Worm (Caenorhabditis elegans) whole organism, L4 larva: ENCODE measurements around the gene sdc-1.

Experiments
- F26F4.8 ChIP-seq: fragments of 200-800 bp; sonication (Bioruptor generic); conservative IDR thresholded peaks from 2 replicates; pipeline ENCODE4 v1.3.6; 2022; ENCODE audit warnings: missing genetic modification characterization, missing compliant biosample characterization
- F37D6.2 ChIP-seq: sonication (generic microtip); optimal IDR thresholded peaks from 2 replicates; lab custom pipeline; 2016; ENCODE audit warnings: mild to moderate bottlenecking, missing genetic modification characterization, missing compliant biosample characterization
- T26A8.4 ChIP-seq: fragments of 200-800 bp; sonication (Bioruptor generic); IDR thresholded peaks from 2 replicates; pipeline ENCODE4 v1.3.6; 2022; ENCODE audit warnings: missing genetic modification characterization, missing compliant biosample characterization
- Y5F2A.4 ChIP-seq: fragments of 200-800 bp; sonication (Bioruptor generic); optimal IDR thresholded peaks from 2 replicates; lab custom pipeline; 2018; ENCODE audit warnings: mild to moderate bottlenecking, missing genetic modification characterization, missing compliant biosample characterization
- Y75B8A.6 ChIP-seq: fragments of 200-800 bp; sonication (Bioruptor generic); IDR thresholded peaks from 2 replicates; pipeline ENCODE4 v1.3.6; 2022; ENCODE audit warnings: missing genetic modification reagents, missing genetic modification characterization, missing compliant biosample characterization
- aly-2 ChIP-seq: sonication (generic microtip); optimal IDR thresholded peaks from 2 replicates; lab custom pipeline; 2018; ENCODE audit warnings: missing biosample characterization, missing genetic modification characterization
- arid-1 ChIP-seq: fragments of 200-800 bp; sonication (Bioruptor generic); conservative IDR thresholded peaks from 2 replicates; pipeline ENCODE4 v1.3.6; 2022; ENCODE audit warnings: missing genetic modification reagents, missing genetic modification characterization, missing compliant biosample characterization
- ceh-44 ChIP-seq: fragments of 200-800 bp; sonication (Bioruptor generic); IDR thresholded peaks from 2 replicates; pipeline ENCODE4 v1.3.6; 2022; ENCODE audit warnings: missing genetic modification reagents, missing genetic modification characterization, missing compliant biosample characterization
- ctbp-1 ChIP-seq: fragments of 200-800 bp; sonication (Bioruptor generic); IDR thresholded peaks from 2 replicates; pipeline ENCODE4 v1.3.6; 2022; ENCODE audit warnings: missing genetic modification reagents, missing genetic modification characterization, missing compliant biosample characterization
- daf-16 ChIP-seq, 3 experiments: sonication (generic microtip); optimal IDR thresholded peaks; 2 replicates each; lab custom pipeline; 2016 to 2017; ENCODE audit warnings: missing genetic modification characterization in 3 of 3, missing genetic modification reagents in 3 of 3, mild to moderate bottlenecking in 2 of 3, missing compliant biosample characterization in 2 of 3, missing biosample characterization in 1 of 3, moderate library complexity in 1 of 3
- daf-19 ChIP-seq: fragments of 200-800 bp; sonication (Bioruptor generic); conservative IDR thresholded peaks from 2 replicates; pipeline ENCODE4 v1.3.6; 2022; ENCODE audit warnings: missing genetic modification characterization, missing compliant biosample characterization
- dmd-6 ChIP-seq: fragments of 200-800 bp; sonication (Bioruptor generic); IDR thresholded peaks from 2 replicates; pipeline ENCODE4 v1.3.6; 2022; ENCODE audit warnings: missing genetic modification reagents, missing genetic modification characterization, missing compliant biosample characterization
- dmd-8 ChIP-seq: fragments of 200-800 bp; sonication (Bioruptor generic); IDR thresholded peaks from 2 replicates; pipeline ENCODE4 v1.3.6; 2022; ENCODE audit warnings: missing genetic modification characterization, missing compliant biosample characterization
- egl-43 ChIP-seq: fragments of 200-800 bp; sonication (Bioruptor generic); IDR thresholded peaks from 2 replicates; pipeline ENCODE4 v1.3.6; 2022; ENCODE audit warnings: missing genetic modification reagents, missing genetic modification characterization, missing compliant biosample characterization
- hlh-30 ChIP-seq: sonication (generic microtip); optimal IDR thresholded peaks from 2 replicates; lab custom pipeline; 2017; ENCODE audit warnings: antibody characterized with exemption, mild to moderate bottlenecking, missing genetic modification characterization, missing compliant biosample characterization; ENCODE audit not compliant: insufficient read depth
- hmg-1.1 ChIP-seq: fragments of 200-800 bp; sonication (Bioruptor generic); IDR thresholded peaks from 2 replicates; pipeline ENCODE4 v1.3.6; 2022; ENCODE audit warnings: missing genetic modification reagents, missing genetic modification characterization, missing compliant biosample characterization
- jun-1 ChIP-seq: fragments of 150-350 bp; optimal IDR thresholded peaks from 2 replicates; lab custom pipeline; 2014; ENCODE audit warnings: missing biosample characterization, missing genetic modification reagents, missing genetic modification characterization
- lim-7 ChIP-seq: fragments of 200-800 bp; sonication (Bioruptor generic); IDR thresholded peaks from 2 replicates; pipeline ENCODE4 v1.3.6; 2022; ENCODE audit warnings: missing genetic modification characterization, missing compliant biosample characterization
- lin-1 ChIP-seq: fragments of 200-800 bp; sonication (Bioruptor generic); IDR thresholded peaks from 2 replicates; pipeline ENCODE4 v1.3.6; 2022; ENCODE audit warnings: missing genetic modification reagents, missing genetic modification characterization, missing compliant biosample characterization
- lin-38 ChIP-seq: fragments of 200-800 bp; sonication (Bioruptor generic); IDR thresholded peaks from 2 replicates; pipeline ENCODE4 v1.3.6; 2022; ENCODE audit warnings: missing genetic modification reagents, missing genetic modification characterization, missing compliant biosample characterization
- mes-2 ChIP-seq: sonication (generic microtip); optimal IDR thresholded peaks from 2 replicates; lab custom pipeline; 2016; ENCODE audit warnings: missing genotype, mild to moderate bottlenecking, missing genetic modification characterization, missing compliant biosample characterization; ENCODE audit not compliant: poor library complexity, severe bottlenecking
- mxl-3 ChIP-seq: fragments of 200-800 bp; sonication (Bioruptor generic); optimal IDR thresholded peaks from 2 replicates; lab custom pipeline; 2018; ENCODE audit warnings: mild to moderate bottlenecking, missing genetic modification characterization, missing compliant biosample characterization
- nhr-10 ChIP-seq: fragments of 150-350 bp; optimal IDR thresholded peaks from 2 replicates; lab custom pipeline; 2014; ENCODE audit warnings: missing biosample characterization, missing genetic modification characterization
- nhr-11 ChIP-seq: fragments of 150-350 bp; optimal IDR thresholded peaks from 2 replicates; lab custom pipeline; 2014; ENCODE audit warnings: missing biosample characterization, missing genetic modification characterization
- nhr-25 ChIP-seq: sonication (generic microtip); optimal IDR thresholded peaks from 2 replicates; lab custom pipeline; 2017; ENCODE audit warnings: missing genetic modification characterization, mild to moderate bottlenecking, missing compliant biosample characterization, antibody characterized with exemption, moderate library complexity, borderline replicate concordance; ENCODE audit not compliant: insufficient read depth
- nhr-28 ChIP-seq: fragments of 150-350 bp; optimal IDR thresholded peaks from 2 replicates; lab custom pipeline; 2014; ENCODE audit warnings: missing biosample characterization, missing genetic modification characterization
- nhr-48 ChIP-seq: sonication (generic microtip); optimal IDR thresholded peaks from 2 replicates; lab custom pipeline; 2016; ENCODE audit warnings: mild to moderate bottlenecking, missing genetic modification characterization, missing compliant biosample characterization
- nhr-76 ChIP-seq: fragments of 150-350 bp; optimal IDR thresholded peaks from 2 replicates; lab custom pipeline; 2014; ENCODE audit warnings: missing biosample characterization, missing genetic modification characterization
- nhr-77 ChIP-seq: fragments of 150-350 bp; optimal IDR thresholded peaks from 2 replicates; lab custom pipeline; 2014; ENCODE audit warnings: missing biosample characterization, missing genetic modification characterization
- pha-4 ChIP-seq, 2 experiments: fragments of 150-350 bp in 1 of 2; fragments of 200-800 bp in 1 of 2; sonication (Bioruptor generic) in 1 of 2; IDR thresholded peaks in 1 of 2; optimal IDR thresholded peaks in 1 of 2; 2 replicates each; pipeline versions ENCODE4 v1.3.6 to Lab custom; 2014 to 2022; ENCODE audit warnings: missing genetic modification characterization in 2 of 2, missing genetic modification reagents in 2 of 2, missing biosample characterization in 1 of 2, missing compliant biosample characterization in 1 of 2
- rbr-2 ChIP-seq: sonication (generic microtip); optimal IDR thresholded peaks from 2 replicates; lab custom pipeline; 2016; ENCODE audit warnings: missing genotype, missing genetic modification characterization, missing compliant biosample characterization
- saeg-2 ChIP-seq: fragments of 200-800 bp; sonication (Bioruptor generic); IDR thresholded peaks from 2 replicates; pipeline ENCODE4 v1.3.6; 2022; ENCODE audit warnings: missing genetic modification reagents, missing genetic modification characterization, missing compliant biosample characterization
- sdz-12 ChIP-seq: fragments of 200-800 bp; sonication (Bioruptor generic); optimal IDR thresholded peaks from 2 replicates; lab custom pipeline; 2018; ENCODE audit warnings: mild to moderate bottlenecking, missing genetic modification characterization, missing compliant biosample characterization
- set-16 ChIP-seq: fragments of 200-800 bp; sonication (Bioruptor generic); IDR thresholded peaks from 2 replicates; pipeline ENCODE4 v1.3.6; 2022; ENCODE audit warnings: missing genetic modification reagents, missing genetic modification characterization, missing compliant biosample characterization
- snpc-1.2 ChIP-seq: fragments of 200-800 bp; sonication (Bioruptor generic); IDR thresholded peaks from 2 replicates; pipeline ENCODE4 v1.3.6; 2022; ENCODE audit warnings: missing genetic modification reagents, missing genetic modification characterization, missing compliant biosample characterization
- spr-3 ChIP-seq: fragments of 200-800 bp; sonication (Bioruptor generic); optimal IDR thresholded peaks from 2 replicates; lab custom pipeline; 2018; ENCODE audit warnings: mild to moderate bottlenecking, missing genetic modification characterization, missing compliant biosample characterization
- vab-7 ChIP-seq: fragments of 200-800 bp; sonication (Bioruptor generic); IDR thresholded peaks from 2 replicates; pipeline ENCODE4 v1.3.6; 2022; ENCODE audit warnings: missing genetic modification reagents, missing genetic modification characterization, missing compliant biosample characterization
- zfp-2 ChIP-seq: sonication (generic microtip); optimal IDR thresholded peaks from 2 replicates; lab custom pipeline; 2016; ENCODE audit warnings: mild to moderate bottlenecking, missing genetic modification characterization, missing compliant biosample characterization
- ztf-11 ChIP-seq: fragments of 150-350 bp; optimal IDR thresholded peaks from 2 replicates; lab custom pipeline; 2014; ENCODE audit warnings: missing biosample characterization, missing genetic modification characterization

The sdc-1 gene

DNA sequence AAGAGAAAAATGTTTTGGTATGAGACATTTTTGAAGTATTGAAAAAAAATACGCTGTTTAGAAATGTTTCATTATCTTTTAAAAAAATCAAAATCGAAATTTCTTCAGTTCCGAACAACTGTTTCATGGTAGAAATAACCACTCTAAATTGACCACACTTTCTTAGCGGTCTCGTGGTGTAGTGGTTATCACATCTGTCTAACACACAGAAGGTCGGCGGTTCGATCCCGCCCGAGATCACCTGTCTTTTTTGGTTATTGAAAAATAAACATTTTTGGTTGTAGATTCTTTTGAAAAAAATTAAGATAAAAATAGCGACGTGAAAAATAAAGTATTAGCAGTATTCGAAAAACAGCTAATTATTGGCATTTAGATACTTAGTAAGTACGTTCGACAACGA is 24.9 kb downstream of the sdc-1 start (continued):
- TF ChIP-seq zfp-2 (tag; lab: Kevin White, UChicago) (no peak), jun-1 (no peak), dmd-6 (GFP tag; lab: Robert Waterston, UW) (peak; percentile 64), daf-16 (GFP tag; optimal IDR thresholded peaks at IDR 0.05; lab: Kevin White, UChicago) (peak in 1 of 2 experiments; percentile 77), daf-16 (tag; optimal IDR thresholded peaks at IDR 0.05; lab: Kevin White, UChicago) (peak; percentile 59), lin-1 (GFP tag; lab: Robert Waterston, UW) (0 out of 2 replicates have a peak, but pooled peaks have one; percentile 47), hlh-30 (tag; lab: Kevin White, UChicago) (peak; percentile 60), hmg-1.1 (GFP tag; lab: Robert Waterston, UW) (peak; percentile 56), ctbp-1 (GFP tag; lab: Robert Waterston, UW) (peak; percentile 60; the same call in 1 of the 2 replicates), arid-1 (GFP tag; lab: Robert Waterston, UW) (no peak), aly-2 (tag; lab: Kevin White, UChicago) (no peak), nhr-77 (no peak), Y5F2A.4 (GFP tag; lab: Kevin White, UChicago) (no peak), rbr-2 (tag; lab: Kevin White, UChicago) (peak; percentile 2), lin-38 (peak; percentile 74), egl-43 (GFP tag; lab: Robert Waterston, UW) (peak; percentile 73), snpc-1.2 (GFP tag; lab: Robert Waterston, UW) (peak; percentile 76), T26A8.4 (GFP tag; lab: Robert Waterston, UW) (peak; percentile 60)

DNA sequence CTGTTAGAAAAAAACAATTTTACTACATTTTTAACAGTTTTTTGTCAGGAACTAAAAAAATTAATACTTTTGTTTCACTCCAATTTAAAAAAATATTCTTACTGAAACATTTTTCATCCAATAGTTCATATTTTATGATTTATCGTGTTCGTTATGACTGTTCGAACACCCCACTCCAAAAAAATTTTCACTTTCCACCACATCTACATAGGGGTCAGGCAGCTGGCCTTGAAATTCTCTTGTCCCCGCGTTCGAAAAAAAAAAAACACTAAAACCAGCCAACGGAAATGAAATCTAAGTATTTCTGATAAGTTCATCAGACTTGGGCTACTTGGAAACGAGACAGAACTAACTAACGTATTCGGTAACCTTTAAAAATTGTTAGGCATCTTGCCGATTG is 30.6 kb downstream of the sdc-1 start, which contains the start of gene twk-22:
Gene twk-22 (plus strand): TSS at position 301 of the 400 bp plus-strand sequence.
- TF ChIP-seq mes-2 (tag; lab: Kevin White, UChicago) (no peak), saeg-2 (GFP tag; lab: Robert Waterston, UW) (no peak), vab-7 (GFP tag; lab: Robert Waterston, UW) (no peak), nhr-76 (no peak), nhr-10 (tag; lab: Kevin White, UChicago) (no peak), daf-19 (GFP tag; lab: Robert Waterston, UW) (no peak), F37D6.2 (no peak), Y75B8A.6 (no peak), mxl-3 (GFP tag; lab: Kevin White, UChicago) (no peak), dmd-8 (GFP tag; lab: Robert Waterston, UW) (no peak), ztf-11 (tag; lab: Kevin White, UChicago) (no peak), nhr-28 (tag; lab: Kevin White, UChicago) (no peak), nhr-25 (tag; lab: Kevin White, UChicago) (no peak), nhr-48 (no peak), lim-7 (GFP tag; lab: Robert Waterston, UW) (no peak), sdz-12 (GFP tag; lab: Kevin White, UChicago) (no peak), pha-4 (GFP tag; IDR thresholded peaks at IDR 0.05; lab: Robert Waterston, UW) (no peak), pha-4 (tag; optimal IDR thresholded peaks at IDR 0.05; lab: Kevin White, UChicago) (no peak), ceh-44 (GFP tag; lab: Robert Waterston, UW) (no peak), nhr-11 (tag; lab: Kevin White, UChicago) (no peak)

DNA sequence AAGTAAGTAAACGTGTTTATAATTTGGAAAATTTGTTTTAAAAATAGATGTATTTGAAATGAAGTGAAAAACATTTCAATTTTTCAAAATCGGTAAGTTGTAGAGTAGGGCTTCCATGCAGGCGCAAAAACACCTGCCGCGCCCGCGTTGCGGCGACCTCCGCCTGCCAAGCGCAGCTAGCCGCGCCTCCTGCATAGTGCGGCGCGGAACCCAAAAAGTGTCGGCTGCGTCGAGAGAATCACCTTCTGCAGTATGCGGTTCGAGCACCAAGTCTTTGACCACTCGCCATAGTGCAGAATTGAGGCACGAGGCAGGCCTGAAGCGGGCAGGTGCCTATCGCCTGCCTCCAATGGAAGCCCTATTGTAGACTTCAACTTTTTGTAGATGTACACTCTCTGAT is 34.1 kb downstream of the sdc-1 start:
- TF ChIP-seq set-16 (GFP tag; lab: Robert Waterston, UW) (peak; percentile 93), F26F4.8 (GFP tag; lab: Robert Waterston, UW) (no peak), spr-3 (GFP tag; lab: Kevin White, UChicago) (no peak), egl-43 (GFP tag; lab: Robert Waterston, UW) (0 out of 2 replicates have a peak, but pooled peaks have one; percentile 47)
